Worm (Caenorhabditis elegans) whole organism, L2 larva: ENCODE measurements around the gene srsx-28.

ENCODE experiments used
- C34F6.9 ChIP-seq: fragments of 150-350 bp; optimal IDR thresholded peaks from 2 replicates; lab custom pipeline; 2014; ENCODE audit warnings: missing biosample characterization, missing genetic modification characterization
- F13H6.1 ChIP-seq: sonication (generic microtip); optimal IDR thresholded peaks from 2 replicates; lab custom pipeline; 2016; ENCODE audit warnings: missing genetic modification characterization, missing compliant biosample characterization
- R02D3.7 ChIP-seq: fragments of 150-350 bp; optimal IDR thresholded peaks from 2 replicates; lab custom pipeline; 2014; ENCODE audit warnings: missing biosample characterization, missing genetic modification characterization
- Y55F3AM.14 ChIP-seq: fragments of 200-800 bp; sonication (Bioruptor generic); optimal IDR thresholded peaks from 2 replicates; lab custom pipeline; 2018; ENCODE audit warnings: mild to moderate bottlenecking, missing genetic modification characterization, missing compliant biosample characterization
- ZK546.5 ChIP-seq: sonication (generic microtip); optimal IDR thresholded peaks from 2 replicates; lab custom pipeline; 2017; ENCODE audit warnings: missing biosample characterization, missing genetic modification characterization
- alr-1 ChIP-seq: fragments of 150-350 bp; optimal IDR thresholded peaks from 2 replicates; lab custom pipeline; 2014; ENCODE audit warnings: missing biosample characterization, missing genetic modification characterization
- aly-2 ChIP-seq: fragments of 150-350 bp; optimal IDR thresholded peaks from 2 replicates; lab custom pipeline; 2014; ENCODE audit warnings: missing biosample characterization, missing genetic modification characterization
- ama-1 ChIP-seq: fragments of 150-350 bp; optimal IDR thresholded peaks from 2 replicates; lab custom pipeline; 2018; ENCODE audit warnings: inconsistent platforms
- blmp-1 ChIP-seq: sonication (generic microtip); optimal IDR thresholded peaks from 2 replicates; lab custom pipeline; 2017; ENCODE audit warnings: missing genetic modification characterization, mild to moderate bottlenecking, missing compliant biosample characterization, antibody characterized with exemption, moderate library complexity; ENCODE audit not compliant: insufficient read depth
- ceh-16 ChIP-seq: fragments of 150-350 bp; optimal IDR thresholded peaks from 2 replicates; lab custom pipeline; 2014; ENCODE audit warnings: missing biosample characterization, missing genetic modification characterization
- ceh-82 ChIP-seq: fragments of 150-350 bp; optimal IDR thresholded peaks from 2 replicates; lab custom pipeline; 2014; ENCODE audit warnings: missing biosample characterization, missing genetic modification characterization
- crh-2 ChIP-seq: sonication (generic microtip); optimal IDR thresholded peaks from 2 replicates; lab custom pipeline; 2017; ENCODE audit warnings: missing biosample characterization, missing genetic modification characterization
- dmd-4 ChIP-seq: sonication (generic microtip); optimal IDR thresholded peaks from 2 replicates; lab custom pipeline; 2017; ENCODE audit warnings: missing biosample characterization, missing genetic modification characterization
- egl-27 ChIP-seq: sonication (generic microtip); optimal IDR thresholded peaks from 3 replicates; lab custom pipeline; 2017; ENCODE audit warnings: missing biosample characterization, missing genetic modification reagents, missing genetic modification characterization
- elt-1 ChIP-seq: fragments of 150-350 bp; optimal IDR thresholded peaks from 2 replicates; lab custom pipeline; 2014; ENCODE audit warnings: missing biosample characterization, missing genetic modification characterization
- elt-3 ChIP-seq: sonication (generic microtip); optimal IDR thresholded peaks from 2 replicates; lab custom pipeline; 2017; ENCODE audit warnings: missing biosample characterization, missing genetic modification characterization
- fos-1 ChIP-seq: fragments of 150-350 bp; optimal IDR thresholded peaks from 2 replicates; lab custom pipeline; 2014; ENCODE audit warnings: missing biosample characterization, missing genetic modification characterization
- gmeb-1 ChIP-seq: fragments of 150-350 bp; optimal IDR thresholded peaks from 2 replicates; lab custom pipeline; 2014; ENCODE audit warnings: missing biosample characterization, missing genetic modification characterization
- lin-11 ChIP-seq: fragments of 150-350 bp; sonication (generic microtip); optimal IDR thresholded peaks from 2 replicates; lab custom pipeline; 2014; ENCODE audit warnings: missing biosample characterization, missing genetic modification characterization, inconsistent platforms, mixed read lengths
- lin-13 ChIP-seq: fragments of 150-350 bp; optimal IDR thresholded peaks from 2 replicates; lab custom pipeline; 2014; ENCODE audit warnings: missing biosample characterization, missing genetic modification reagents, missing genetic modification characterization
- lin-39 ChIP-seq: fragments of 150-350 bp; optimal IDR thresholded peaks from 2 replicates; lab custom pipeline; 2014; ENCODE audit warnings: missing biosample characterization, missing genetic modification reagents, missing genetic modification characterization
- lsy-2 ChIP-seq, 2 experiments: fragments of 150-350 bp in 1 of 2; sonication (generic microtip) in 1 of 2; optimal IDR thresholded peaks; 2 replicates each; lab custom pipeline; 2014 to 2017; ENCODE audit warnings: missing biosample characterization in 2 of 2, missing genetic modification characterization in 2 of 2
- mbf-1 ChIP-seq: sonication (generic microtip); optimal IDR thresholded peaks from 2 replicates; lab custom pipeline; 2017; ENCODE audit warnings: missing biosample characterization, missing genetic modification characterization
- mdl-1 ChIP-seq, 2 experiments: fragments of 150-350 bp in 1 of 2; sonication (generic microtip) in 1 of 2; optimal IDR thresholded peaks; 2 replicates each; lab custom pipeline; 2017; ENCODE audit warnings: missing biosample characterization in 2 of 2, missing genetic modification characterization in 2 of 2
- nhr-10 ChIP-seq: sonication (generic microtip); optimal IDR thresholded peaks from 2 replicates; lab custom pipeline; 2017; ENCODE audit warnings: missing biosample characterization, missing genetic modification characterization
- nhr-11 ChIP-seq: fragments of 150-350 bp; optimal IDR thresholded peaks from 2 replicates; lab custom pipeline; 2014; ENCODE audit warnings: missing biosample characterization, missing genetic modification characterization
- nhr-12 ChIP-seq: fragments of 150-350 bp; optimal IDR thresholded peaks from 2 replicates; lab custom pipeline; 2014; ENCODE audit warnings: missing biosample characterization, missing genetic modification characterization
- nhr-129 ChIP-seq: fragments of 150-350 bp; optimal IDR thresholded peaks from 2 replicates; lab custom pipeline; 2014; ENCODE audit warnings: missing biosample characterization, missing genetic modification characterization
- nhr-21 ChIP-seq: fragments of 150-350 bp; optimal IDR thresholded peaks from 2 replicates; lab custom pipeline; 2014; ENCODE audit warnings: missing biosample characterization, missing genetic modification characterization
- nhr-23 ChIP-seq: fragments of 150-350 bp; optimal IDR thresholded peaks from 2 replicates; lab custom pipeline; 2014; ENCODE audit warnings: missing biosample characterization, missing genetic modification reagents, missing genetic modification characterization
- nhr-237 ChIP-seq: fragments of 150-350 bp; optimal IDR thresholded peaks from 2 replicates; lab custom pipeline; 2014; ENCODE audit warnings: missing biosample characterization, missing genetic modification characterization
- nhr-25 ChIP-seq: fragments of 150-350 bp; sonication (generic microtip); optimal IDR thresholded peaks from 3 replicates; lab custom pipeline; 2014; ENCODE audit warnings: missing biosample characterization, missing genetic modification characterization
- nhr-6 ChIP-seq: fragments of 150-350 bp; optimal IDR thresholded peaks from 2 replicates; lab custom pipeline; 2014; ENCODE audit warnings: missing biosample characterization, missing genetic modification characterization
- nhr-77 ChIP-seq: fragments of 150-350 bp; optimal IDR thresholded peaks from 2 replicates; lab custom pipeline; 2014; ENCODE audit warnings: missing biosample characterization, missing genetic modification characterization
- peb-1 ChIP-seq: fragments of 150-350 bp; optimal IDR thresholded peaks from 2 replicates; lab custom pipeline; 2014; ENCODE audit warnings: missing biosample characterization, missing genetic modification characterization
- sem-4 ChIP-seq: fragments of 150-350 bp; optimal IDR thresholded peaks from 2 replicates; lab custom pipeline; 2014; ENCODE audit warnings: missing biosample characterization, missing genetic modification reagents, missing genetic modification characterization
- skn-1 ChIP-seq: sonication (generic microtip); optimal IDR thresholded peaks from 2 replicates; lab custom pipeline; 2017; ENCODE audit warnings: missing biosample characterization, missing genetic modification characterization
- sma-3 ChIP-seq: sonication (generic microtip); optimal IDR thresholded peaks from 2 replicates; lab custom pipeline; 2016; ENCODE audit warnings: missing genetic modification reagents, missing genetic modification characterization, missing compliant biosample characterization
- sma-9 ChIP-seq, 2 experiments: fragments of 150-350 bp in 1 of 2; sonication (generic microtip) in 1 of 2; optimal IDR thresholded peaks; 2 replicates each; lab custom pipeline; 2014 to 2016; ENCODE audit warnings: missing genetic modification characterization in 2 of 2, mild to moderate bottlenecking in 1 of 2, missing biosample characterization in 1 of 2, missing compliant biosample characterization in 1 of 2, missing genetic modification reagents in 1 of 2, moderate library complexity in 1 of 2
- snpc-4 ChIP-seq: fragments of 150-350 bp; optimal IDR thresholded peaks from 2 replicates; lab custom pipeline; 2014; ENCODE audit warnings: missing biosample characterization, missing genetic modification characterization
- unc-39 ChIP-seq: fragments of 150-350 bp; optimal IDR thresholded peaks from 2 replicates; lab custom pipeline; 2014; ENCODE audit warnings: missing biosample characterization, missing genetic modification characterization
- unc-55 ChIP-seq: fragments of 150-350 bp; sonication (generic microtip); optimal IDR thresholded peaks from 3 replicates; lab custom pipeline; 2014; ENCODE audit warnings: missing biosample characterization, missing genetic modification reagents, missing genetic modification characterization
- unc-62 ChIP-seq: fragments of 150-350 bp; optimal IDR thresholded peaks from 2 replicates; lab custom pipeline; 2014; ENCODE audit warnings: missing biosample characterization, missing genetic modification reagents, missing genetic modification characterization
- zag-1 ChIP-seq: fragments of 150-350 bp; optimal IDR thresholded peaks from 2 replicates; lab custom pipeline; 2014; ENCODE audit warnings: missing biosample characterization, missing genetic modification characterization
- ztf-1 ChIP-seq: fragments of 200-800 bp; sonication (Bioruptor generic); conservative IDR thresholded peaks from 2 replicates; pipeline ENCODE4 v1.3.6; 2022; ENCODE audit warnings: missing genetic modification characterization, missing compliant biosample characterization
- ztf-11 ChIP-seq: sonication (generic microtip); optimal IDR thresholded peaks from 2 replicates; lab custom pipeline; 2017; ENCODE audit warnings: missing biosample characterization, missing genetic modification characterization

srsx-28 gene

DNA sequence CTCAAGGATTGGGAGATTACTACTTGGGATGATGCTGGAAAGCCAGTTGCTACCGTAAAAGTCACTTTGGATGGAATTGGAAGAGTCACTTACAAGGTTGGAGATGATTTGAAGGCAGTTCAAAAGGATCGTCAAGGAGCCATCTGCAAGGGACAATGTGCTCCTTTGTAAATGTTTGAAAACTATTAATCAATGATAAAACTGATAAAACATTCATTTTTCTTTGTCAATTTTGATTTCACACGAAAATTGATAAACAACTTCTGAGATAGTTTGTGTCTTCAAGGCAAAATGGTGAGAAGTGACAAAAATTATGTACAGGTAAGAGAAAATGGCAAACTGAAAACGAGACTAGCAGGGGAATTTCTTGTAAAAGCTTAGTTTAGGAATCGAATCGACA lies 50.0 kb downstream of the srsx-28 start:
- TF ChIP-seq fos-1 (tag; lab: Kevin White, UChicago) (no peak), lin-13 (GFP tag; lab: Kevin White, UChicago) (no peak), unc-55 (no peak), ZK546.5 (no peak), C34F6.9 (tag; lab: Kevin White, UChicago) (no peak), skn-1 (tag; lab: Kevin White, UChicago) (no peak), alr-1 (tag; lab: Kevin White, UChicago) (no peak), sem-4 (tag; lab: Kevin White, UChicago) (no peak), lin-11 (tag; lab: Kevin White, UChicago) (no peak)

DNA sequence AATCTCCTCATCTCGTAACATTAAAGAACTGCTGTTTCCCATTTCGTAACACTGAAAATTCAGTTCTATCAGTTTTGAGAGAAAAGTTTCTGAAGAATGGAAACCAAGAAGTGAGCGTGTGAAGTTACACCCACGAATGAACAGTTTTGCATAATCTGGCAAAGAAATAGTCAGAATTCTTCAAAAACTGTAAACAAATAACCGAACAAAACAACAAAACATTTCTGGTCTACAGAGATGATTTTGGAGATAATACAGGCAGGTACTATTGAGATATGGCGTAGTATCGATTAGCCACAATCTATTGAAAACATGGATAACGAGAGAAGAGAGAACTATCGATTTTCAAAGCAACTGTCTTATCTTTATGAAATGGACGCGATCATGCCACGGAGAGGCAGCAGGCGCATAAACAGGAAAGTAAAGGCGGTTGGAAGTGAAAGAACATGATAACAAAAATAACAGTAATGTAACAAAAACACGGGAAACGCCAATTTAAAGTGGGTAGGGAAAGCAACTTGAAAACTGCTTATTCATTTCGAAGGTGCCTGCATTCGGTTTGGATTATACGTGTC lies 51.1 kb downstream of the srsx-28 start, which contains the start of gene chpf-1:
Gene chpf-1 (minus strand): TSS at position 51 of the 575 bp plus-strand sequence.
- TF ChIP-seq nhr-23 (tag; lab: Kevin White, UChicago) (no peak), lin-11 (tag; lab: Kevin White, UChicago) (no peak), nhr-77 (tag; lab: Kevin White, UChicago) (no peak), nhr-10 (tag; lab: Kevin White, UChicago) (no peak), nhr-237 (tag; lab: Kevin White, UChicago) (no peak), nhr-129 (tag; lab: Kevin White, UChicago) (peak; percentile 14), sem-4 (tag; lab: Kevin White, UChicago) (no peak), unc-39 (tag; lab: Kevin White, UChicago) (no peak), zag-1 (tag; lab: Kevin White, UChicago) (no peak), nhr-25 (tag; lab: Kevin White, UChicago) (no peak), mbf-1 (tag; lab: Kevin White, UChicago) (no peak), sma-3 (GFP tag; lab: Kevin White, UChicago) (no peak), nhr-12 (tag; lab: Kevin White, UChicago) (no peak), blmp-1 (peak; percentile 59), snpc-4 (tag; lab: Kevin White, UChicago) (no peak), mdl-1 (tag; optimal IDR thresholded peaks at IDR 0.05; lab: Kevin White, UChicago) (no peak), fos-1 (tag; lab: Kevin White, UChicago) (peak; percentile 70), R02D3.7 (no peak), peb-1 (tag; lab: Kevin White, UChicago) (no peak), nhr-11 (tag; lab: Kevin White, UChicago) (no peak), ceh-16 (tag; lab: Kevin White, UChicago) (no peak), F13H6.1 (tag; lab: Kevin White, UChicago) (no peak), unc-55 (no peak), Y55F3AM.14 (GFP tag; lab: Kevin White, UChicago) (no peak), lin-13 (GFP tag; lab: Kevin White, UChicago) (no peak), crh-2 (tag; lab: Kevin White, UChicago) (peak; percentile 76), elt-3 (tag; lab: Kevin White, UChicago) (no peak), nhr-6 (tag; lab: Kevin White, UChicago) (no peak), sma-9 (GFP tag; optimal IDR thresholded peaks at IDR 0.05; lab: Kevin White, UChicago) (peak; percentile 2), sma-9 (tag; optimal IDR thresholded peaks at IDR 0.05; lab: Kevin White, UChicago) (no peak), unc-62 (GFP tag; lab: Kevin White, UChicago) (no peak), aly-2 (no peak), ztf-1 (no peak), lsy-2 (tag; optimal IDR thresholded peaks at IDR 0.05; lab: Kevin White, UChicago) (peak in 1 of 2 experiments; percentile 0), gmeb-1 (tag; lab: Kevin White, UChicago) (no peak), dmd-4 (no peak), elt-1 (no peak), lin-39 (tag; lab: Kevin White, UChicago) (no peak), ceh-82 (tag; lab: Kevin White, UChicago) (no peak), alr-1 (tag; lab: Kevin White, UChicago) (no peak), ztf-11 (tag; lab: Kevin White, UChicago) (no peak), egl-27 (no peak), ama-1 (peak; percentile 17), nhr-21 (tag; lab: Kevin White, UChicago) (no peak)
- TF ChIP-seq, all 48 proteins: peak for 7
